Worm (Caenorhabditis elegans) whole organism, L2 larva: ENCODE data around the gene ZK546.2.
A peak's percentile ranks its signal among the peaks of the same experiment; 100 is the strongest.

Experiments used
- C34F6.9 ChIP-seq: fragments of 150-350 bp; optimal IDR thresholded peaks from 2 replicates; lab custom pipeline; 2014; ENCODE audit warnings: missing biosample characterization, missing genetic modification characterization
- F13H6.1 ChIP-seq: sonication (generic microtip); optimal IDR thresholded peaks from 2 replicates; lab custom pipeline; 2016; ENCODE audit warnings: missing genetic modification characterization, missing compliant biosample characterization
- R02D3.7 ChIP-seq: fragments of 150-350 bp; optimal IDR thresholded peaks from 2 replicates; lab custom pipeline; 2014; ENCODE audit warnings: missing biosample characterization, missing genetic modification characterization
- Y55F3AM.14 ChIP-seq: fragments of 200-800 bp; sonication (Bioruptor generic); optimal IDR thresholded peaks from 2 replicates; lab custom pipeline; 2018; ENCODE audit warnings: mild to moderate bottlenecking, missing genetic modification characterization, missing compliant biosample characterization
- ZK546.5 ChIP-seq: sonication (generic microtip); optimal IDR thresholded peaks from 2 replicates; lab custom pipeline; 2017; ENCODE audit warnings: missing biosample characterization, missing genetic modification characterization
- alr-1 ChIP-seq: fragments of 150-350 bp; optimal IDR thresholded peaks from 2 replicates; lab custom pipeline; 2014; ENCODE audit warnings: missing biosample characterization, missing genetic modification characterization
- aly-2 ChIP-seq: fragments of 150-350 bp; optimal IDR thresholded peaks from 2 replicates; lab custom pipeline; 2014; ENCODE audit warnings: missing biosample characterization, missing genetic modification characterization
- ama-1 ChIP-seq: fragments of 150-350 bp; optimal IDR thresholded peaks from 2 replicates; lab custom pipeline; 2018; ENCODE audit warnings: inconsistent platforms
- blmp-1 ChIP-seq: sonication (generic microtip); optimal IDR thresholded peaks from 2 replicates; lab custom pipeline; 2017; ENCODE audit warnings: missing genetic modification characterization, mild to moderate bottlenecking, missing compliant biosample characterization, antibody characterized with exemption, moderate library complexity; ENCODE audit not compliant: insufficient read depth
- ceh-16 ChIP-seq: fragments of 150-350 bp; optimal IDR thresholded peaks from 2 replicates; lab custom pipeline; 2014; ENCODE audit warnings: missing biosample characterization, missing genetic modification characterization
- ceh-82 ChIP-seq: fragments of 150-350 bp; optimal IDR thresholded peaks from 2 replicates; lab custom pipeline; 2014; ENCODE audit warnings: missing biosample characterization, missing genetic modification characterization
- crh-2 ChIP-seq: sonication (generic microtip); optimal IDR thresholded peaks from 2 replicates; lab custom pipeline; 2017; ENCODE audit warnings: missing biosample characterization, missing genetic modification characterization
- dmd-4 ChIP-seq: sonication (generic microtip); optimal IDR thresholded peaks from 2 replicates; lab custom pipeline; 2017; ENCODE audit warnings: missing biosample characterization, missing genetic modification characterization
- egl-27 ChIP-seq: sonication (generic microtip); optimal IDR thresholded peaks from 3 replicates; lab custom pipeline; 2017; ENCODE audit warnings: missing biosample characterization, missing genetic modification reagents, missing genetic modification characterization
- elt-1 ChIP-seq: fragments of 150-350 bp; optimal IDR thresholded peaks from 2 replicates; lab custom pipeline; 2014; ENCODE audit warnings: missing biosample characterization, missing genetic modification characterization
- elt-3 ChIP-seq: sonication (generic microtip); optimal IDR thresholded peaks from 2 replicates; lab custom pipeline; 2017; ENCODE audit warnings: missing biosample characterization, missing genetic modification characterization
- fos-1 ChIP-seq: fragments of 150-350 bp; optimal IDR thresholded peaks from 2 replicates; lab custom pipeline; 2014; ENCODE audit warnings: missing biosample characterization, missing genetic modification characterization
- gmeb-1 ChIP-seq: fragments of 150-350 bp; optimal IDR thresholded peaks from 2 replicates; lab custom pipeline; 2014; ENCODE audit warnings: missing biosample characterization, missing genetic modification characterization
- lin-11 ChIP-seq: fragments of 150-350 bp; sonication (generic microtip); optimal IDR thresholded peaks from 2 replicates; lab custom pipeline; 2014; ENCODE audit warnings: missing biosample characterization, missing genetic modification characterization, inconsistent platforms, mixed read lengths
- lin-13 ChIP-seq: fragments of 150-350 bp; optimal IDR thresholded peaks from 2 replicates; lab custom pipeline; 2014; ENCODE audit warnings: missing biosample characterization, missing genetic modification reagents, missing genetic modification characterization
- lin-39 ChIP-seq: fragments of 150-350 bp; optimal IDR thresholded peaks from 2 replicates; lab custom pipeline; 2014; ENCODE audit warnings: missing biosample characterization, missing genetic modification reagents, missing genetic modification characterization
- lsy-2 ChIP-seq, 2 experiments: fragments of 150-350 bp in 1 of 2; sonication (generic microtip) in 1 of 2; optimal IDR thresholded peaks; 2 replicates each; lab custom pipeline; 2014 to 2017; ENCODE audit warnings: missing biosample characterization in 2 of 2, missing genetic modification characterization in 2 of 2
- mab-5 ChIP-seq: fragments of 150-350 bp; optimal IDR thresholded peaks from 2 replicates; lab custom pipeline; 2014; ENCODE audit warnings: missing biosample characterization, missing genetic modification characterization
- mbf-1 ChIP-seq: sonication (generic microtip); optimal IDR thresholded peaks from 2 replicates; lab custom pipeline; 2017; ENCODE audit warnings: missing biosample characterization, missing genetic modification characterization
- mdl-1 ChIP-seq, 2 experiments: fragments of 150-350 bp in 1 of 2; sonication (generic microtip) in 1 of 2; optimal IDR thresholded peaks; 2 replicates each; lab custom pipeline; 2017; ENCODE audit warnings: missing biosample characterization in 2 of 2, missing genetic modification characterization in 2 of 2
- nhr-10 ChIP-seq: sonication (generic microtip); optimal IDR thresholded peaks from 2 replicates; lab custom pipeline; 2017; ENCODE audit warnings: missing biosample characterization, missing genetic modification characterization
- nhr-11 ChIP-seq: fragments of 150-350 bp; optimal IDR thresholded peaks from 2 replicates; lab custom pipeline; 2014; ENCODE audit warnings: missing biosample characterization, missing genetic modification characterization
- nhr-12 ChIP-seq: fragments of 150-350 bp; optimal IDR thresholded peaks from 2 replicates; lab custom pipeline; 2014; ENCODE audit warnings: missing biosample characterization, missing genetic modification characterization
- nhr-129 ChIP-seq: fragments of 150-350 bp; optimal IDR thresholded peaks from 2 replicates; lab custom pipeline; 2014; ENCODE audit warnings: missing biosample characterization, missing genetic modification characterization
- nhr-21 ChIP-seq: fragments of 150-350 bp; optimal IDR thresholded peaks from 2 replicates; lab custom pipeline; 2014; ENCODE audit warnings: missing biosample characterization, missing genetic modification characterization
- nhr-23 ChIP-seq: fragments of 150-350 bp; optimal IDR thresholded peaks from 2 replicates; lab custom pipeline; 2014; ENCODE audit warnings: missing biosample characterization, missing genetic modification reagents, missing genetic modification characterization
- nhr-25 ChIP-seq: fragments of 150-350 bp; sonication (generic microtip); optimal IDR thresholded peaks from 3 replicates; lab custom pipeline; 2014; ENCODE audit warnings: missing biosample characterization, missing genetic modification characterization
- nhr-77 ChIP-seq: fragments of 150-350 bp; optimal IDR thresholded peaks from 2 replicates; lab custom pipeline; 2014; ENCODE audit warnings: missing biosample characterization, missing genetic modification characterization
- peb-1 ChIP-seq: fragments of 150-350 bp; optimal IDR thresholded peaks from 2 replicates; lab custom pipeline; 2014; ENCODE audit warnings: missing biosample characterization, missing genetic modification characterization
- sem-4 ChIP-seq: fragments of 150-350 bp; optimal IDR thresholded peaks from 2 replicates; lab custom pipeline; 2014; ENCODE audit warnings: missing biosample characterization, missing genetic modification reagents, missing genetic modification characterization
- skn-1 ChIP-seq: sonication (generic microtip); optimal IDR thresholded peaks from 2 replicates; lab custom pipeline; 2017; ENCODE audit warnings: missing biosample characterization, missing genetic modification characterization
- sma-3 ChIP-seq: sonication (generic microtip); optimal IDR thresholded peaks from 2 replicates; lab custom pipeline; 2016; ENCODE audit warnings: missing genetic modification reagents, missing genetic modification characterization, missing compliant biosample characterization
- sma-9 ChIP-seq, 2 experiments: fragments of 150-350 bp in 1 of 2; sonication (generic microtip) in 1 of 2; optimal IDR thresholded peaks; 2 replicates each; lab custom pipeline; 2014 to 2016; ENCODE audit warnings: missing genetic modification characterization in 2 of 2, mild to moderate bottlenecking in 1 of 2, missing biosample characterization in 1 of 2, missing compliant biosample characterization in 1 of 2, missing genetic modification reagents in 1 of 2, moderate library complexity in 1 of 2
- snpc-4 ChIP-seq: fragments of 150-350 bp; optimal IDR thresholded peaks from 2 replicates; lab custom pipeline; 2014; ENCODE audit warnings: missing biosample characterization, missing genetic modification characterization
- unc-55 ChIP-seq: fragments of 150-350 bp; sonication (generic microtip); optimal IDR thresholded peaks from 3 replicates; lab custom pipeline; 2014; ENCODE audit warnings: missing biosample characterization, missing genetic modification reagents, missing genetic modification characterization
- unc-62 ChIP-seq: fragments of 150-350 bp; optimal IDR thresholded peaks from 2 replicates; lab custom pipeline; 2014; ENCODE audit warnings: missing biosample characterization, missing genetic modification reagents, missing genetic modification characterization
- zag-1 ChIP-seq: fragments of 150-350 bp; optimal IDR thresholded peaks from 2 replicates; lab custom pipeline; 2014; ENCODE audit warnings: missing biosample characterization, missing genetic modification characterization
- ztf-1 ChIP-seq: fragments of 200-800 bp; sonication (Bioruptor generic); conservative IDR thresholded peaks from 2 replicates; pipeline ENCODE4 v1.3.6; 2022; ENCODE audit warnings: missing genetic modification characterization, missing compliant biosample characterization
- ztf-11 ChIP-seq: sonication (generic microtip); optimal IDR thresholded peaks from 2 replicates; lab custom pipeline; 2017; ENCODE audit warnings: missing biosample characterization, missing genetic modification characterization
- ztf-4 ChIP-seq: fragments of 150-350 bp; optimal IDR thresholded peaks from 2 replicates; lab custom pipeline; 2014; ENCODE audit warnings: missing biosample characterization, missing genetic modification characterization

The ZK546.2 gene

DNA sequence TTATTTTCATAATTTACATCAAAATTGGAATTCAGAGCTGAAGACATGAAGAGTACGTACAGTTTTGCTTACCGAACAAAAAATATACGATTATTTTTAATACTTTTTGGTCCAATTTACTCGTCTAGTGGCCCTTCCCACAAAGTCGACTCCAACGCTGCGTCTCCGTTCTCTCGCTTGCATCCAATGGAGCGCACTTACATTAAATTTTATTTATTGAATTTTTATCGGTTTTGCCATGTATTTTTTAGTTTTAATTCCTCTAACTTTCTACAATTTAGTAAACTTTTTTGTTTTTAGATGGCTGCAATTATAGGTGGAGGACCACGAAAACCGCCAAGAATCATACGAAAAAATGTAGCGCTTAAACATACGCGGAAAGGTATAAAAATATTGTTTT lies 10.3 kb upstream of the ZK546.2 start, which contains the start of gene ZK546.5:
TSS of gene ZK546.5 (plus strand) at position 301 of the 400 bp plus-strand sequence.
- TF ChIP-seq lin-13 (GFP tag; lab: Kevin White, UChicago) (no peak), elt-1 (tag; lab: Kevin White, UChicago) (no peak), C34F6.9 (tag; lab: Kevin White, UChicago) (peak; percentile 34), ama-1 (lab: Kevin White, UChicago) (no peak), sma-3 (no peak), unc-55 (GFP tag; lab: Kevin White, UChicago) (peak; percentile 18)
- TF ChIP-seq, all 48 proteins: peak for 2

ce11 chrII:4937743-4938142 lies 8.1 kb upstream of the ZK546.2 start, which contains the start of gene ZK546.4:
Gene ZK546.4, plus strand, starts transcription at chrII:4938043.
- TF ChIP-seq nhr-129 (tag; lab: Kevin White, UChicago) (no peak), crh-2 (tag; lab: Kevin White, UChicago) (no peak), ztf-11 (tag; lab: Kevin White, UChicago) (no peak), F13H6.1 (tag; lab: Kevin White, UChicago) (no peak), ZK546.5 (no peak), elt-1 (tag; lab: Kevin White, UChicago) (no peak), nhr-23 (tag; lab: Kevin White, UChicago) (no peak), egl-27 (tag; lab: Kevin White, UChicago) (no peak), nhr-77 (tag; lab: Kevin White, UChicago) (no peak), lin-13 (GFP tag; lab: Kevin White, UChicago) (no peak), nhr-11 (tag; lab: Kevin White, UChicago) (no peak), sma-3 (no peak), nhr-12 (tag; lab: Kevin White, UChicago) (no peak), ztf-4 (no peak), unc-62 (GFP tag; lab: Kevin White, UChicago) (no peak)

DNA sequence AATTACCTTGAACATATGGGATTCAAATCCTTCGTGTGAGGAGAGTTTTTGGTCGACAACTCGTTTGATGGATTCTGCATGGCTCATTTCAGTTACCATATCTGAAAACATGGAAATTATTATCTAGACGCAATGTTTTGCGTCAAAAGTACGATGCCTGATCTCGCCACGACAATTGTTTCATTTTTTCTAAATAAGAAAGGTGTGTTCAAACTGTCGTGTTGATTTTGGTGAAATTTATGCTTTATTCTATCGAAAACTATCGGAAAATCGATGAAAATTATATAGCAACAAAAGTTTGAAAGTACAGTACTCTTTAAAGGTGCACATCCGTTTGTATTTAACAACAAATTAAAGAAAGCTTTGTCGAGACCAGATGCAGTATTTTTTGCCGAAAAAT lies 4.8 kb upstream of the ZK546.2 start, which contains the start of gene cblc-1:
TSS of gene cblc-1 (minus strand) at position 101 of the 400 bp plus-strand sequence.
- no peak for TF ChIP-seq fos-1 (tag; lab: Kevin White, UChicago)
- TF ChIP-seq F13H6.1 (tag; lab: Kevin White, UChicago) = no peak
- TF ChIP-seq blmp-1 = no peak
- no peak for TF ChIP-seq ztf-1 (GFP tag; lab: Robert Waterston, UW)
- TF ChIP-seq unc-55 (GFP tag; lab: Kevin White, UChicago) = no peak
- TF ChIP-seq mbf-1 (tag; lab: Kevin White, UChicago) = no peak

DNA sequence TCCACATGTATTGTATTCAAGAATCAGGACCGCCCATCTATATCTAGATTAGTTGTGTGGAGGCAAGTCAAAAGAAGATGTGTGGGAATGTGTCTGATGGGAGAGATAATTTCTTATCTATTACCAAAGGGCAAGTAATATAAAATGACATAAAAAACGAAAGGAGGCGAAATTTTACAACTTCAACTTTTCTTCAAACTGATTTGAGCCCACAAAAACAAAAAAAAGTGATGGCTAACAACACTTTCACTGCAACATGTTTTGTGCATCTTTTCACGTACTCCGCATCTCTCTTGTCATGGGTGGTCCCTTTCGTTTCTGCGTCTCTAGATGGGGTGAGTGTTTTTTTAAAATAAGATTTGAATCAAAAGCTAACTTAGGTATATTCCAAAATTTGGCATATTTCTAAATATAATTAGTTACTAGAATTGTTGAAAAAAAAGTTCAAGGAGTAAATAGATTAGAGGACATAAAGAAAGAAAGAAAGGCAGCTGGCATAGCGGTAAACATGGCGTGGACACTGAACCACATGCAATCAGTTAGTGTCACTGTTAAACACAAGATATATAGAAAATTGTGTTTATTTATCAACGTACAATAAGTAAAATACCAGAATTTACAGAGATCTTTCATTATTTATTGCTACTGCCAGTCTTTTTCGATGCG lies 4.2 kb upstream of the ZK546.2 start, which contains the start of gene ZK546.19:
TSS of gene ZK546.19 (plus strand) at position 186 of the 666 bp plus-strand sequence.
- TF ChIP-seq mab-5 (tag; lab: Kevin White, UChicago) = no peak
- peak; percentile 64 for TF ChIP-seq nhr-129 (tag; lab: Kevin White, UChicago)
- peak; percentile 2 for TF ChIP-seq crh-2 (tag; lab: Kevin White, UChicago)
- TF ChIP-seq lin-11 (tag; lab: Kevin White, UChicago) = no peak
- TF ChIP-seq R02D3.7 (tag; lab: Kevin White, UChicago) = no peak
- TF ChIP-seq unc-62 (GFP tag; lab: Kevin White, UChicago) = no peak
- TF ChIP-seq fos-1 (tag; lab: Kevin White, UChicago) = peak; percentile 7
- TF ChIP-seq elt-3 (tag; lab: Kevin White, UChicago) = no peak
- TF ChIP-seq lin-13 (GFP tag; lab: Kevin White, UChicago) = no peak
- peak in 1 of 2 experiments; percentile 43 for TF ChIP-seq lsy-2 (tag; optimal IDR thresholded peaks at IDR 0.05; lab: Kevin White, UChicago)
- no peak for TF ChIP-seq dmd-4 (tag; lab: Kevin White, UChicago)
- TF ChIP-seq Y55F3AM.14 (GFP tag; lab: Kevin White, UChicago) = no peak
- TF ChIP-seq nhr-25 (tag; lab: Kevin White, UChicago) = no peak
- no peak for TF ChIP-seq aly-2 (tag; lab: Kevin White, UChicago)
- TF ChIP-seq lin-39 (tag; lab: Kevin White, UChicago) = no peak
- TF ChIP-seq ceh-16 = peak; percentile 36
- TF ChIP-seq nhr-77 (tag; lab: Kevin White, UChicago) = no peak
- no peak for TF ChIP-seq nhr-10 (tag; lab: Kevin White, UChicago)
- no peak for TF ChIP-seq mdl-1 (tag; optimal IDR thresholded peaks at IDR 0.05; lab: Kevin White, UChicago)
- peak; percentile 7 for TF ChIP-seq unc-55 (GFP tag; lab: Kevin White, UChicago)
- TF ChIP-seq ceh-82 = no peak
- no peak for TF ChIP-seq nhr-21
- no peak for TF ChIP-seq peb-1 (tag; lab: Kevin White, UChicago)
- no peak for TF ChIP-seq snpc-4 (tag; lab: Kevin White, UChicago)
- TF ChIP-seq nhr-23 (tag; lab: Kevin White, UChicago) = peak; percentile 3
- no peak for TF ChIP-seq zag-1 (tag; lab: Kevin White, UChicago)
- TF ChIP-seq C34F6.9 (tag; lab: Kevin White, UChicago) = peak; percentile 59
- no peak for TF ChIP-seq gmeb-1 (tag; lab: Kevin White, UChicago)
- no peak for TF ChIP-seq mbf-1 (tag; lab: Kevin White, UChicago)
- TF ChIP-seq sem-4 (tag; lab: Kevin White, UChicago) = peak; percentile 18
- peak; percentile 32 for TF ChIP-seq sma-9 (GFP tag; optimal IDR thresholded peaks at IDR 0.05; lab: Kevin White, UChicago)
- no peak for TF ChIP-seq sma-9 (tag; optimal IDR thresholded peaks at IDR 0.05; lab: Kevin White, UChicago)
- TF ChIP-seq skn-1 = no peak
- no peak for TF ChIP-seq alr-1 (tag; lab: Kevin White, UChicago)
- peak; percentile 94 for TF ChIP-seq elt-1 (tag; lab: Kevin White, UChicago)
